Fruit fly (Drosophila melanogaster): ENCODE results near the gene CG15155.

- no peak for TF ChIP-seq CG8478 (optimal IDR thresholded peaks at IDR 0.05)
- no peak for TF ChIP-seq CTCF (optimal IDR thresholded peaks at IDR 0.05)
These were observed 8.0 kb upstream of the CG15155 start for dm6 chr2L:18146618-18147099.
